Worm (Caenorhabditis elegans) whole organism, early embryonic: Measurements from ENCODE around the gene cri-2.

Experiments used
- ama-1 ChIP-seq: fragments of 150-350 bp; optimal IDR thresholded peaks from 2 replicates; lab custom pipeline; 2014
- ets-7 ChIP-seq: sonication (generic microtip); optimal IDR thresholded peaks from 2 replicates; lab custom pipeline; 2016; ENCODE audit warnings: missing genotype, missing genetic modification characterization, missing compliant biosample characterization
- hmbx-1 ChIP-seq: sonication (generic microtip); optimal IDR thresholded peaks from 2 replicates; lab custom pipeline; 2016; ENCODE audit warnings: mild to moderate bottlenecking, missing genetic modification characterization, missing compliant biosample characterization
- hmg-4 ChIP-seq: fragments of 200-800 bp; sonication (Bioruptor generic); optimal IDR thresholded peaks from 2 replicates; lab custom pipeline; 2018; ENCODE audit warnings: mild to moderate bottlenecking, missing genetic modification characterization, missing compliant biosample characterization
- hnd-1 ChIP-seq: sonication (generic microtip); optimal IDR thresholded peaks from 2 replicates; lab custom pipeline; 2016; ENCODE audit warnings: missing genetic modification characterization, missing compliant biosample characterization

ce11 chrV:8238290-8238689 is 36.7 kb downstream of the cri-2 start, which contains the start of gene rol-3:
- TF ChIP-seq ama-1 (no peak), hmg-4 (GFP tag; lab: Kevin White, UChicago) (no peak), ets-7 (tag; lab: Kevin White, UChicago) (no peak), hnd-1 (tag; lab: Kevin White, UChicago) (no peak), hmbx-1 (tag; lab: Kevin White, UChicago) (no peak)
